Worm (Caenorhabditis elegans): ENCODE measurements around the gene far-3.

- TF ChIP-seq pqm-1 (tag; optimal IDR thresholded peaks at IDR 0.05): no peak
- no peak for TF ChIP-seq hif-1 (tag; optimal IDR thresholded peaks at IDR 0.05)
- no peak for TF ChIP-seq lin-38 (GFP tag; IDR thresholded peaks at IDR 0.05)
- no peak for TF ChIP-seq jun-1 (tag; optimal IDR thresholded peaks at IDR 0.05)
- TF ChIP-seq egl-27 (tag; optimal IDR thresholded peaks at IDR 0.05): no peak
- TF ChIP-seq nhr-11 (tag; optimal IDR thresholded peaks at IDR 0.05): no peak
- TF ChIP-seq set-16 (GFP tag; IDR thresholded peaks at IDR 0.05): no peak
- no peak for TF ChIP-seq fos-1 (tag; optimal IDR thresholded peaks at IDR 0.05)
- TF ChIP-seq skn-1 (tag; optimal IDR thresholded peaks at IDR 0.05): no peak
- no peak for TF ChIP-seq daf-16 (GFP tag; optimal IDR thresholded peaks at IDR 0.05)
- TF ChIP-seq daf-16 (tag; optimal IDR thresholded peaks at IDR 0.05): no peak
- no peak for TF ChIP-seq F49E8.2 (tag; optimal IDR thresholded peaks at IDR 0.05; ENCODE audit: borderline replicate concordance)
Measured at ce11 chrV:13021540-13021939, 24.2 kb upstream of the far-3 start.
